Worm (Caenorhabditis elegans) whole organism, L1 larva: ENCODE data around the gene F47H4.2.

Source experiments
- C34B4.2 ChIP-seq: sonication (generic microtip); optimal IDR thresholded peaks from 2 replicates; lab custom pipeline; 2017; ENCODE audit warnings: mild to moderate bottlenecking, missing genetic modification characterization, missing compliant biosample characterization
- Y116A8C.19 ChIP-seq: sonication (generic microtip); optimal IDR thresholded peaks from 2 replicates; lab custom pipeline; 2016; ENCODE audit warnings: missing compliant biosample characterization, missing genetic modification characterization, borderline replicate concordance
- aha-1 ChIP-seq: fragments of 150-350 bp; optimal IDR thresholded peaks from 2 replicates; lab custom pipeline; 2014; ENCODE audit warnings: missing biosample characterization, missing genetic modification characterization
- blmp-1 ChIP-seq: fragments of 150-350 bp; optimal IDR thresholded peaks from 2 replicates; lab custom pipeline; 2014; ENCODE audit warnings: missing biosample characterization, missing genetic modification characterization
- ceh-63 ChIP-seq: fragments of 200-800 bp; sonication (Bioruptor generic); optimal IDR thresholded peaks from 2 replicates; lab custom pipeline; 2018; ENCODE audit warnings: mild to moderate bottlenecking, missing genetic modification characterization, missing compliant biosample characterization
- ceh-8 ChIP-seq: fragments of 200-800 bp; sonication (Bioruptor generic); optimal IDR thresholded peaks from 2 replicates; lab custom pipeline; 2018; ENCODE audit warnings: mild to moderate bottlenecking, missing genetic modification characterization, moderate library complexity, missing compliant biosample characterization
- ceh-88 ChIP-seq: fragments of 200-800 bp; sonication (Bioruptor generic); IDR thresholded peaks from 2 replicates; pipeline ENCODE4 v1.3.6; 2022; ENCODE audit warnings: missing genetic modification characterization, missing compliant biosample characterization
- dpl-1 ChIP-seq, 3 experiments: fragments of 150-350 bp in 2 of 3; sonication (generic microtip) in 1 of 3; optimal IDR thresholded peaks; 2 replicates each; lab custom pipeline; 2014 to 2017; ENCODE audit warnings: missing biosample characterization in 3 of 3, missing genetic modification characterization in 3 of 3, missing genetic modification reagents in 3 of 3
- efl-1 ChIP-seq, 4 experiments: fragments of 150-350 bp; optimal IDR thresholded peaks in 3 of 4; peaks in 1 of 4; 1 replicate in 1 of 4; 2 replicates in 3 of 4; lab custom pipeline; 2014; ENCODE audit warnings: missing biosample characterization in 2 of 4, missing genetic modification characterization in 2 of 4, missing genetic modification reagents in 2 of 4
- efl-3 ChIP-seq: fragments of 200-800 bp; sonication (Bioruptor generic); optimal IDR thresholded peaks from 2 replicates; lab custom pipeline; 2018; ENCODE audit warnings: mild to moderate bottlenecking, missing genetic modification characterization, missing compliant biosample characterization
- egl-27 ChIP-seq, 2 experiments: fragments of 150-350 bp in 1 of 2; sonication (generic microtip); optimal IDR thresholded peaks; 3 replicates each; lab custom pipeline; 2017 to 2018; ENCODE audit warnings: missing biosample characterization in 2 of 2, missing genetic modification characterization in 2 of 2, missing genetic modification reagents in 2 of 2
- elt-2 ChIP-seq: sonication (generic microtip); optimal IDR thresholded peaks from 2 replicates; lab custom pipeline; 2016; ENCODE audit warnings: missing genetic modification characterization, mild to moderate bottlenecking, inconsistent platforms, missing compliant biosample characterization, missing genetic modification reagents
- ets-5 ChIP-seq: fragments of 200-800 bp; sonication (Bioruptor generic); IDR thresholded peaks from 2 replicates; pipeline ENCODE4 v1.3.6; 2022; ENCODE audit warnings: missing genetic modification characterization, missing compliant biosample characterization
- fkh-10 ChIP-seq: sonication (generic microtip); optimal IDR thresholded peaks from 2 replicates; lab custom pipeline; 2017; ENCODE audit warnings: missing biosample characterization, missing genetic modification reagents, missing genetic modification characterization
- fkh-8 ChIP-seq: sonication (generic microtip); optimal IDR thresholded peaks from 2 replicates; lab custom pipeline; 2016; ENCODE audit warnings: mild to moderate bottlenecking, missing genetic modification characterization, missing compliant biosample characterization
- fos-1 ChIP-seq: fragments of 150-350 bp; optimal IDR thresholded peaks from 2 replicates; lab custom pipeline; 2014; ENCODE audit warnings: missing biosample characterization, missing genetic modification characterization
- hlh-4 ChIP-seq: sonication (generic microtip); optimal IDR thresholded peaks from 2 replicates; lab custom pipeline; 2016; ENCODE audit warnings: mild to moderate bottlenecking, missing genetic modification characterization, missing compliant biosample characterization
- hpl-2 ChIP-seq: fragments of 150-350 bp; optimal IDR thresholded peaks from 2 replicates; lab custom pipeline; 2014; ENCODE audit warnings: missing biosample characterization, missing genetic modification reagents, missing genetic modification characterization
- lin-13 ChIP-seq: fragments of 150-350 bp; optimal IDR thresholded peaks from 2 replicates; lab custom pipeline; 2014; ENCODE audit warnings: missing biosample characterization, missing genetic modification reagents, missing genetic modification characterization
- lin-15B ChIP-seq: fragments of 150-350 bp; sonication (generic microtip); optimal IDR thresholded peaks from 3 replicates; lab custom pipeline; 2014; ENCODE audit warnings: missing biosample characterization, missing genetic modification characterization
- lsy-2 ChIP-seq, 2 experiments: fragments of 150-350 bp; optimal IDR thresholded peaks; 2 replicates each; lab custom pipeline; 2014; ENCODE audit warnings: missing biosample characterization in 2 of 2, missing genetic modification characterization in 2 of 2
- mep-1 ChIP-seq: fragments of 150-350 bp; optimal IDR thresholded peaks from 2 replicates; lab custom pipeline; 2014; ENCODE audit warnings: missing biosample characterization, missing genetic modification characterization
- nhr-237 ChIP-seq: fragments of 150-350 bp; optimal IDR thresholded peaks from 2 replicates; lab custom pipeline; 2014; ENCODE audit warnings: missing biosample characterization, missing genetic modification characterization
- nhr-76 ChIP-seq: sonication (generic microtip); optimal IDR thresholded peaks from 2 replicates; lab custom pipeline; 2017; ENCODE audit warnings: missing biosample characterization, missing genetic modification characterization
- nhr-84 ChIP-seq: sonication (generic microtip); optimal IDR thresholded peaks from 2 replicates; lab custom pipeline; 2017; ENCODE audit warnings: missing biosample characterization, missing genetic modification characterization
- nhr-85 ChIP-seq: sonication (generic microtip); peaks from one replicate; lab custom pipeline; 2016; ENCODE audit warnings: missing genetic modification characterization, inconsistent platforms, missing compliant biosample characterization
- pqm-1 ChIP-seq: sonication (generic microtip); optimal IDR thresholded peaks from 3 replicates; lab custom pipeline; 2017; ENCODE audit warnings: missing biosample characterization, missing genetic modification characterization
- rnt-1 ChIP-seq: sonication (generic microtip); optimal IDR thresholded peaks from 2 replicates; lab custom pipeline; 2016; ENCODE audit warnings: mild to moderate bottlenecking, missing genetic modification characterization, moderate library complexity, missing compliant biosample characterization
- snpc-4 ChIP-seq: fragments of 150-350 bp; optimal IDR thresholded peaks from 2 replicates; lab custom pipeline; 2014; ENCODE audit warnings: missing biosample characterization, missing genetic modification characterization
- sox-4 ChIP-seq: sonication (generic microtip); optimal IDR thresholded peaks from 2 replicates; lab custom pipeline; 2016; ENCODE audit warnings: missing genetic modification characterization, missing compliant biosample characterization
- tlp-1 ChIP-seq: fragments of 150-350 bp; optimal IDR thresholded peaks from 2 replicates; lab custom pipeline; 2014; ENCODE audit warnings: missing biosample characterization, missing genetic modification characterization
- unc-62 ChIP-seq: fragments of 150-350 bp; optimal IDR thresholded peaks from 2 replicates; lab custom pipeline; 2014; ENCODE audit warnings: missing biosample characterization, missing genetic modification reagents, missing genetic modification characterization
- unc-86 ChIP-seq: sonication (generic microtip); optimal IDR thresholded peaks from 2 replicates; lab custom pipeline; 2016; ENCODE audit warnings: missing genetic modification characterization, missing compliant biosample characterization
- zip-4 ChIP-seq: fragments of 200-800 bp; sonication (Bioruptor generic); optimal IDR thresholded peaks from 2 replicates; lab custom pipeline; 2018; ENCODE audit warnings: mild to moderate bottlenecking, missing genetic modification characterization, moderate library complexity, missing compliant biosample characterization
- ztf-11 ChIP-seq, 2 experiments: sonication (generic microtip); optimal IDR thresholded peaks; 2 replicates each; lab custom pipeline; 2016 to 2017; ENCODE audit warnings: missing genetic modification characterization in 2 of 2, missing biosample characterization in 1 of 2, missing compliant biosample characterization in 1 of 2

Gene F47H4.2

DNA sequence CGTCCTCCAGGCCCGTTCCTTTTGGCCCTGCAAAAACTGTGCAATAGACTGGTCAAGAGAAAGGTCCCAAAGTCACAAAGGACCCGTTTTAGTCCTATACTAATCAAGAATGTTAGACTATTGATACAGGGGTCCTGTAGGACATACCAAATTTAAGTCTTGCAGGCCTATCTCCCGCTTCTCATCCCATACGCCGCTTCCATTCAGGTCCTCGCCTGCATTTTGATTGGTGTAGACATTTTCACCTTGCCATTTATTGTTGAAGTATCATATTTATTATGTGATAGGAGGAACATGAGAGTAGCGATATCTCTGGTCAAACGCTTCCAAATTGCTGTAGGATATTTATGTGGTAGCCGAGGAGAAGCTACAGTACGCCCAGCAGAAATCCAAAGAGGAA lies 35.8 kb upstream of the F47H4.2 start:
- TF ChIP-seq zip-4, result no peak
- no peak for TF ChIP-seq ets-5 (GFP tag; lab: Robert Waterston, UW)
- no peak for TF ChIP-seq rnt-1 (tag; lab: Kevin White, UChicago)
- no peak for TF ChIP-seq aha-1 (tag; lab: Kevin White, UChicago)
- TF ChIP-seq nhr-85 (tag; lab: Kevin White, UChicago), result no peak
- no peak for TF ChIP-seq nhr-76 (tag; lab: Kevin White, UChicago)
- TF ChIP-seq blmp-1 (tag; lab: Kevin White, UChicago), result no peak
- TF ChIP-seq unc-86 (tag; lab: Kevin White, UChicago), result no peak
- no peak for TF ChIP-seq lin-15B
- no peak for TF ChIP-seq hlh-4
- no peak for TF ChIP-seq ceh-63 (GFP tag; lab: Kevin White, UChicago)
- no peak for TF ChIP-seq lin-13 (GFP tag; lab: Kevin White, UChicago)
- TF ChIP-seq lsy-2 (tag; optimal IDR thresholded peaks at IDR 0.05; lab: Kevin White, UChicago), result no peak
- no peak for TF ChIP-seq hpl-2 (GFP tag; lab: Kevin White, UChicago)
- no peak for TF ChIP-seq nhr-237 (tag; lab: Kevin White, UChicago)
- TF ChIP-seq fkh-8 (tag; lab: Kevin White, UChicago), result no peak
- TF ChIP-seq tlp-1 (tag; lab: Kevin White, UChicago), result no peak
- no peak for TF ChIP-seq fos-1 (tag; lab: Kevin White, UChicago)
- no peak for TF ChIP-seq egl-27 (tag; optimal IDR thresholded peaks at IDR 0.05; lab: Kevin White, UChicago)
- no peak for TF ChIP-seq dpl-1 (GFP tag; optimal IDR thresholded peaks at IDR 0.05; lab: Kevin White, UChicago)

DNA sequence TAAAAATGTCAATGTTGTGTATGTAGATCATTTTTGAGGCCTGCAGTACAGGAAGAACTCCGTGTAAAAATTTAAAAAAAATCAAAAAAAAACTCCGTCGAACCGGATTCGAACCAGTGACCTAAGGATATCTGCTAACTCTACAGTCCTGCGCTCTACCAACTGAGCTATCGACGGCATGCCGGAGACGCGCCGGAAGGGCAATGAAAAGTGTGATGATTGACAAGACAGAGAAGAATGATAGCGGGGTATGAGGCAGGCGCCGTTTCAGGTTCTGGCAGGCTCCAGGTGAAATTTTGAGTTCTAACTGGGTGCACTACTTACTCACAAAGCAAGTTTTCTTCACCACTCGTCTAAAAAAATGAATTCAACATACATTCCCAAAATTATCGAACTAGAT lies 35.3 kb upstream of the F47H4.2 start, which contains the start of gene srz-58:
Gene srz-58, plus strand, starts transcription at position 362 of the 400 bp plus-strand sequence.
- no peak for TF ChIP-seq efl-3 (GFP tag; lab: Kevin White, UChicago)
- TF ChIP-seq ceh-63 (GFP tag; lab: Kevin White, UChicago), result no peak
- no peak for TF ChIP-seq mep-1
- no peak for TF ChIP-seq sox-4
- no peak for TF ChIP-seq efl-1 (optimal IDR thresholded peaks at IDR 0.05; lab: Kevin White, UChicago)
- TF ChIP-seq efl-1 (GFP tag; optimal IDR thresholded peaks at IDR 0.05 in 1 of 2; lab: Kevin White, UChicago), result peak in 1 of 2 experiments; percentile 86

DNA sequence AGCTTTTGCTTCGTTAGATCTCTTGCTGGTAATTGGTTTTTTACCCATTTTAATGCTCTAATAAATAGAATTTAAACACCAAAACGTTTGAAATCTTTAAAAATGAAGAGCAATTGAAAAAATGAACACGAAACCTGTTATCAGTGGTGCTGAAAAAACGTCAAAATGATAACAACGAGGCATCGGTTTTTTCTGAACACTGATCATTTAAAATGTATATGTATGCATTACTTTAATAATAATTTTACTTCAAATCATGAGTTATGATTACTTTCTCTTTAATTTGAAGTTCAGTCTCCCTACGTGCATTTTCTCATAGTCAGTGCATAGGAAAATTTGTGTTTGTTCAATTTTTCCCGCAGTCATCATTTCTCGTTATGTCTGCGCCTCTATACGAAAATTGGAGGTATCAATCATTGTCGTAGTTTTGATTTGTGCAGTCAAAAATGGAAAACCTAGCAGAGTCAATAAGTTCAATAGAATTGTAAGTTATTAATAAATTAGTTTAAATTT lies 30.7 kb upstream of the F47H4.2 start, which contains the start of gene F31E9.3:
Gene F31E9.3, plus strand, starts transcription at position 194 of the 513 bp plus-strand sequence.
- no peak for TF ChIP-seq ztf-11 (tag; optimal IDR thresholded peaks at IDR 0.05; lab: Kevin White, UChicago)
- TF ChIP-seq efl-1 (optimal IDR thresholded peaks at IDR 0.05; lab: Kevin White, UChicago), result no peak
- peak in 1 of 2 experiments; percentile 55 for TF ChIP-seq efl-1 (GFP tag; optimal IDR thresholded peaks at IDR 0.05 in 1 of 2; lab: Kevin White, UChicago)
- TF ChIP-seq elt-2, result peak; percentile 2

DNA sequence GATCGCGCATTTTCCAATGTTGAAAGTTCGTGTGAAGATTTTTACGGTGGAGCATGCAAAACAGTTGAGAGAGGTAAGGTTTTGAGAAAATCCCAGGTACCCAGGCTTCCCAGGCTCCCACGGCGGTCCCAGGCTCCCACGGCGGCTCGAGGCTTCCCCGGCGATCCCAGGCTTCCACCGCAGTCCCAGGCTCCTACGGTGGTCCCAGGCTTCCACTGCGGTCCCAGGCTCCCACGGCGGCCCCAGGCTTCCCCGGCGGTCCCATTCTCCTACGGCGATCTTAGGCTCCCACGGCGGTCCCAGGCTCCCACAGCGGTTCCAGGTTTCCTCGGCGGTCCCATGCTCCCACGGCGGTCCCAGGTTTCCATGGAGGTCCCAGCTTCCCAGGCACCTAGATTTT lies 29.2 kb upstream of the F47H4.2 start:
- TF ChIP-seq nhr-84 (tag; lab: Kevin White, UChicago), result no peak
- TF ChIP-seq ceh-8 (GFP tag; lab: Kevin White, UChicago), result peak; percentile 47
- TF ChIP-seq, all 84 proteins: peak for 1

DNA sequence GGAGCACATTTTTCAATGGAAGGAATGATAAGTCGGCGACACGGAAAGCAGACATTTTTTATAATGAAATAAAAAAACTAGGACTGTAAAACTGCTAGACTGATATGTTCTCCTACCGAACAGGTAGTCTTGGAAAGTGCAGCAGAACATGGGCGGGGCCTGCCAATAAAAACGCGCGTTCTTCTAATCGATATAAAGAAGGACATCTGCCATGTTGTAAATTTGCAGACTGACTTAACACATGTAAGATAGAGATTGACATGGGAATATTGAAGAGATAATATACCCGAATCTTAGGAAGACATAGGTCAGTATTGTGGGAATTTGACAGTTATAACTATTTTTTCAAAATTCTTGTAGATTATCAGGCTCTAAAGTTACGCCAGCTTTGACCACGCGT lies 25.3 kb upstream of the F47H4.2 start, which contains the start of gene sdz-16:
Gene sdz-16, minus strand, starts transcription at position 101 of the 400 bp plus-strand sequence.
- TF ChIP-seq Y116A8C.19 (tag; lab: Kevin White, UChicago) (no peak), fkh-10 (GFP tag; lab: Kevin White, UChicago) (no peak), ceh-88 (GFP tag; lab: Robert Waterston, UW) (no peak), nhr-84 (tag; lab: Kevin White, UChicago) (no peak), snpc-4 (tag; lab: Kevin White, UChicago) (no peak), lsy-2 (tag; optimal IDR thresholded peaks at IDR 0.05; lab: Kevin White, UChicago) (no peak), efl-3 (GFP tag; lab: Kevin White, UChicago) (no peak), mep-1 (no peak), unc-62 (GFP tag; lab: Kevin White, UChicago) (no peak), lin-15B (no peak), ceh-63 (GFP tag; lab: Kevin White, UChicago) (no peak), C34B4.2 (tag; lab: Kevin White, UChicago) (no peak), lin-13 (GFP tag; lab: Kevin White, UChicago) (no peak), pqm-1 (tag; lab: Kevin White, UChicago) (no peak)
